Fruit fly (Drosophila melanogaster) S2 (cell line): ENCODE measurements around the gene CG4080.

Experiments used
- CG8478 ChIP-seq: fragments of >200 bp; optimal IDR thresholded peaks from 2 replicates; lab custom pipeline; 2018
- CTCF ChIP-seq, 2 experiments: fragments of >200 bp; optimal IDR thresholded peaks; 2 replicates each; lab custom pipeline; 2018

- TF ChIP-seq CTCF (optimal IDR thresholded peaks at IDR 0.05; lab: Kevin White, UChicago) (peak; percentile 42 to 64), CG8478 (lab: Kevin White, UChicago) (no peak)
Observed at dm6 chr3L:9429665-9430607, 30.9 kb upstream of the CG4080 start, which contains the start of the genes RpS17 and MTF-1.
